Fruit fly (Drosophila melanogaster): ENCODE measurements around the gene Rpn9.

DNA sequence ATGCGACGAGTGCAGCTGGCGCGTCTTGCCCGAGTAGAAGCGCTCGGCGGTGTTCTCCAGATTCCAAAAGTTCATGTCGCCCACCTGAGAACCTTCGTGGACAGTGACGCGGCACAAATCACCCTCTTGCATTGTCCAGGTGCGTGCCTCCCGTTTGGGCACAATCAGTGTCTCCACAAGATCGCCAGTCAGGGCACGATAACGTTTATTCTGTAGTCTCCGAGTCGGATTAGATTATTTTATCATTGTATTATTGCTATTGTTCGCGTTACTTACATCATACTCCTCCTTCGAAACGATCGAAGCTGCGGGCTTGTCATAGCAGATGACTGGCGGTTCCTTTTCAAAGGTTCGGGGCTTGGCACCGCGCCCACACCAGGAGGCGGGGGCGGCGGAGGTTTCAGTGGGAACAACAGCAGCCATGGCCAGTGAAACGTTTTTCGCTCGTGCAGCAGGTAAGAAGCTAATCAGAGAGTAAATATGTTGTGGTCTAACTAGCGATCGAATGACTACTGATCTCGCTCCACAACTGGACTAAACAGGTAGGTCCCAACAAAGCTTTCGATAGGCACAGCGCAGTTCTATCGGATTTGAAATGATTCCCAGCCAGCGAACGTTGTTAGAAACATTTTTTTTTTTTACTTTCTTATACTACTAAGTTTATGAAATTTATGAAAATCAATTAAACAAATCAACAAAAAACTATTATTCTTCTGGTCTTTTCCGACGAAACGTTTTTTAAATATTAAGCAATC, 40.5 kb upstream of the Rpn9 start, which contains the start of gene CG10208:
- no peak for TF ChIP-seq pan (optimal IDR thresholded peaks at IDR 0.05)
- no peak for TF ChIP-seq usp (GFP tag; optimal IDR thresholded peaks at IDR 0.05)
- no peak for TF ChIP-seq CG32264 (GFP tag; optimal IDR thresholded peaks at IDR 0.05)
- no peak for TF ChIP-seq N (GFP tag; optimal IDR thresholded peaks at IDR 0.05)
- TF ChIP-seq CrebA (GFP tag; optimal IDR thresholded peaks at IDR 0.05; ENCODE audit: borderline replicate concordance), result no peak
- TF ChIP-seq OdsH (GFP tag; optimal IDR thresholded peaks at IDR 0.05), result no peak
- TF ChIP-seq h (GFP tag; optimal IDR thresholded peaks at IDR 0.05), result peak; percentile 3

All from whole organism, wandering third instar larva.